Worm (Caenorhabditis elegans) whole organism, L1 larva: ENCODE data around the gene E04D5.4.

Source experiments
- C04F5.9 ChIP-seq: sonication (generic microtip); optimal IDR thresholded peaks from 2 replicates; lab custom pipeline; 2016; ENCODE audit warnings: missing genetic modification characterization, missing compliant biosample characterization
- C16A3.4 ChIP-seq: fragments of 150-350 bp; optimal IDR thresholded peaks from 2 replicates; lab custom pipeline; 2014; ENCODE audit warnings: missing biosample characterization, missing genetic modification characterization
- F16B12.6 ChIP-seq: fragments of 150-350 bp; optimal IDR thresholded peaks from 2 replicates; lab custom pipeline; 2014; ENCODE audit warnings: missing biosample characterization, missing genetic modification characterization
- alr-1 ChIP-seq: fragments of 200-800 bp; sonication (Bioruptor generic); optimal IDR thresholded peaks from 2 replicates; lab custom pipeline; 2018; ENCODE audit warnings: borderline replicate concordance, mild to moderate bottlenecking, missing genetic modification characterization, missing compliant biosample characterization
- ama-1 ChIP-seq: fragments of 150-350 bp; optimal IDR thresholded peaks from 2 replicates; lab custom pipeline; 2014
- ceh-63 ChIP-seq: fragments of 200-800 bp; sonication (Bioruptor generic); optimal IDR thresholded peaks from 2 replicates; lab custom pipeline; 2018; ENCODE audit warnings: mild to moderate bottlenecking, missing genetic modification characterization, missing compliant biosample characterization
- ceh-8 ChIP-seq: fragments of 200-800 bp; sonication (Bioruptor generic); optimal IDR thresholded peaks from 2 replicates; lab custom pipeline; 2018; ENCODE audit warnings: mild to moderate bottlenecking, missing genetic modification characterization, moderate library complexity, missing compliant biosample characterization
- ceh-82 ChIP-seq, 3 experiments: fragments of 150-350 bp in 1 of 3; sonication (generic microtip) in 2 of 3; optimal IDR thresholded peaks; 2 replicates each; lab custom pipeline; 2014 to 2017; ENCODE audit warnings: missing biosample characterization in 3 of 3, missing genetic modification characterization in 3 of 3
- dpl-1 ChIP-seq, 3 experiments: fragments of 150-350 bp in 2 of 3; sonication (generic microtip) in 1 of 3; optimal IDR thresholded peaks; 2 replicates each; lab custom pipeline; 2014 to 2017; ENCODE audit warnings: missing biosample characterization in 3 of 3, missing genetic modification characterization in 3 of 3, missing genetic modification reagents in 3 of 3
- dsc-1 ChIP-seq: sonication (generic microtip); optimal IDR thresholded peaks from 2 replicates; lab custom pipeline; 2016; ENCODE audit warnings: mild to moderate bottlenecking, missing genetic modification characterization, missing compliant biosample characterization
- efl-1 ChIP-seq, 4 experiments: fragments of 150-350 bp; optimal IDR thresholded peaks in 3 of 4; peaks in 1 of 4; 1 replicate in 1 of 4; 2 replicates in 3 of 4; lab custom pipeline; 2014; ENCODE audit warnings: missing biosample characterization in 2 of 4, missing genetic modification characterization in 2 of 4, missing genetic modification reagents in 2 of 4
- efl-3 ChIP-seq: fragments of 200-800 bp; sonication (Bioruptor generic); optimal IDR thresholded peaks from 2 replicates; lab custom pipeline; 2018; ENCODE audit warnings: mild to moderate bottlenecking, missing genetic modification characterization, missing compliant biosample characterization
- egl-13 ChIP-seq: sonication (generic microtip); optimal IDR thresholded peaks from 2 replicates; lab custom pipeline; 2016; ENCODE audit warnings: missing genotype, missing genetic modification reagents, missing genetic modification characterization, missing compliant biosample characterization
- egl-27 ChIP-seq, 2 experiments: fragments of 150-350 bp in 1 of 2; sonication (generic microtip); optimal IDR thresholded peaks; 3 replicates each; lab custom pipeline; 2017 to 2018; ENCODE audit warnings: missing biosample characterization in 2 of 2, missing genetic modification characterization in 2 of 2, missing genetic modification reagents in 2 of 2
- elt-2 ChIP-seq: sonication (generic microtip); optimal IDR thresholded peaks from 2 replicates; lab custom pipeline; 2016; ENCODE audit warnings: missing genetic modification characterization, mild to moderate bottlenecking, inconsistent platforms, missing compliant biosample characterization, missing genetic modification reagents
- elt-3 ChIP-seq, 6 experiments: fragments of 150-350 bp in 1 of 6; sonication (generic microtip); optimal IDR thresholded peaks; 2 replicates each; lab custom pipeline; 2017 to 2018; ENCODE audit warnings: missing biosample characterization in 6 of 6, missing genetic modification characterization in 6 of 6, inconsistent platforms in 1 of 6
- grh-1 ChIP-seq: fragments of 200-800 bp; sonication (Bioruptor generic); IDR thresholded peaks from 2 replicates; pipeline ENCODE4 v1.3.6; 2022; ENCODE audit warnings: missing genetic modification reagents, missing genetic modification characterization, missing compliant biosample characterization
- irx-1 ChIP-seq: sonication (generic microtip); optimal IDR thresholded peaks from 2 replicates; lab custom pipeline; 2016; ENCODE audit warnings: missing genetic modification characterization, missing compliant biosample characterization
- lin-14 ChIP-seq: fragments of 200-800 bp; sonication (Bioruptor generic); optimal IDR thresholded peaks from 2 replicates; lab custom pipeline; 2018; ENCODE audit warnings: mild to moderate bottlenecking, missing genetic modification characterization, moderate library complexity, missing compliant biosample characterization
- lin-15B ChIP-seq: fragments of 150-350 bp; sonication (generic microtip); optimal IDR thresholded peaks from 3 replicates; lab custom pipeline; 2014; ENCODE audit warnings: missing biosample characterization, missing genetic modification characterization
- lin-35 ChIP-seq, 2 experiments: fragments of 150-350 bp; optimal IDR thresholded peaks; 2 replicates each; lab custom pipeline; 2014; ENCODE audit warnings: missing biosample characterization in 2 of 2, missing genetic modification characterization in 2 of 2, missing genetic modification reagents in 2 of 2
- lin-39 ChIP-seq: fragments of 150-350 bp; optimal IDR thresholded peaks from 2 replicates; lab custom pipeline; 2014; ENCODE audit warnings: missing biosample characterization, missing genetic modification reagents, missing genetic modification characterization
- lsy-2 ChIP-seq, 2 experiments: fragments of 150-350 bp; optimal IDR thresholded peaks; 2 replicates each; lab custom pipeline; 2014; ENCODE audit warnings: missing biosample characterization in 2 of 2, missing genetic modification characterization in 2 of 2
- mab-9 ChIP-seq: fragments of 200-800 bp; sonication (Bioruptor generic); IDR thresholded peaks from 2 replicates; pipeline ENCODE4 v1.3.6; 2022; ENCODE audit warnings: missing genetic modification reagents, missing genetic modification characterization, missing compliant biosample characterization
- mep-1 ChIP-seq: fragments of 150-350 bp; optimal IDR thresholded peaks from 2 replicates; lab custom pipeline; 2014; ENCODE audit warnings: missing biosample characterization, missing genetic modification characterization
- nhr-11 ChIP-seq: fragments of 150-350 bp; optimal IDR thresholded peaks from 2 replicates; lab custom pipeline; 2014; ENCODE audit warnings: missing biosample characterization, missing genetic modification characterization
- nhr-12 ChIP-seq: sonication (generic microtip); optimal IDR thresholded peaks from 2 replicates; lab custom pipeline; 2017; ENCODE audit warnings: missing biosample characterization, missing genetic modification characterization
- nhr-20 ChIP-seq: sonication (generic microtip); optimal IDR thresholded peaks from 2 replicates; lab custom pipeline; 2016; ENCODE audit warnings: mild to moderate bottlenecking, missing genetic modification characterization, missing compliant biosample characterization
- nhr-28 ChIP-seq: fragments of 150-350 bp; optimal IDR thresholded peaks from 2 replicates; lab custom pipeline; 2014; ENCODE audit warnings: missing biosample characterization, missing genetic modification characterization
- nhr-84 ChIP-seq: sonication (generic microtip); optimal IDR thresholded peaks from 2 replicates; lab custom pipeline; 2017; ENCODE audit warnings: missing biosample characterization, missing genetic modification characterization
- pag-3 ChIP-seq: sonication (generic microtip); optimal IDR thresholded peaks from 2 replicates; lab custom pipeline; 2017; ENCODE audit warnings: missing genetic modification characterization, mild to moderate bottlenecking, missing compliant biosample characterization, antibody characterized with exemption, borderline replicate concordance; ENCODE audit not compliant: insufficient read depth
- rnt-1 ChIP-seq: sonication (generic microtip); optimal IDR thresholded peaks from 2 replicates; lab custom pipeline; 2016; ENCODE audit warnings: mild to moderate bottlenecking, missing genetic modification characterization, moderate library complexity, missing compliant biosample characterization
- skn-1 ChIP-seq: fragments of 150-350 bp; optimal IDR thresholded peaks from 2 replicates; lab custom pipeline; 2014; ENCODE audit warnings: missing biosample characterization, missing genetic modification characterization
- snpc-4 ChIP-seq: fragments of 150-350 bp; optimal IDR thresholded peaks from 2 replicates; lab custom pipeline; 2014; ENCODE audit warnings: missing biosample characterization, missing genetic modification characterization
- sox-4 ChIP-seq: sonication (generic microtip); optimal IDR thresholded peaks from 2 replicates; lab custom pipeline; 2016; ENCODE audit warnings: missing genetic modification characterization, missing compliant biosample characterization
- sptf-1 ChIP-seq: fragments of 150-350 bp; optimal IDR thresholded peaks from 2 replicates; lab custom pipeline; 2014; ENCODE audit warnings: missing biosample characterization, missing genetic modification characterization
- swsn-7 ChIP-seq: sonication (generic microtip); optimal IDR thresholded peaks from 2 replicates; lab custom pipeline; 2016; ENCODE audit warnings: missing genetic modification characterization, missing compliant biosample characterization
- tlp-1 ChIP-seq: fragments of 150-350 bp; optimal IDR thresholded peaks from 2 replicates; lab custom pipeline; 2014; ENCODE audit warnings: missing biosample characterization, missing genetic modification characterization
- unc-62 ChIP-seq: fragments of 150-350 bp; optimal IDR thresholded peaks from 2 replicates; lab custom pipeline; 2014; ENCODE audit warnings: missing biosample characterization, missing genetic modification reagents, missing genetic modification characterization
- unc-98 ChIP-seq: fragments of 200-800 bp; sonication (Bioruptor generic); IDR thresholded peaks from 2 replicates; pipeline ENCODE4 v1.3.6; 2022; ENCODE audit warnings: missing genetic modification characterization, missing compliant biosample characterization
- vab-15 ChIP-seq: sonication (generic microtip); optimal IDR thresholded peaks from 2 replicates; lab custom pipeline; 2017; ENCODE audit warnings: missing genotype, mild to moderate bottlenecking, missing genetic modification characterization, missing compliant biosample characterization
- xbp-1 ChIP-seq: sonication (generic microtip); optimal IDR thresholded peaks from 2 replicates; lab custom pipeline; 2016; ENCODE audit warnings: missing genetic modification characterization, missing compliant biosample characterization
- zag-1 ChIP-seq: fragments of 150-350 bp; optimal IDR thresholded peaks from 2 replicates; lab custom pipeline; 2014; ENCODE audit warnings: missing biosample characterization, missing genetic modification characterization
- zip-4 ChIP-seq: fragments of 200-800 bp; sonication (Bioruptor generic); optimal IDR thresholded peaks from 2 replicates; lab custom pipeline; 2018; ENCODE audit warnings: mild to moderate bottlenecking, missing genetic modification characterization, moderate library complexity, missing compliant biosample characterization
- ztf-11 ChIP-seq, 2 experiments: sonication (generic microtip); optimal IDR thresholded peaks; 2 replicates each; lab custom pipeline; 2016 to 2017; ENCODE audit warnings: missing genetic modification characterization in 2 of 2, missing biosample characterization in 1 of 2, missing compliant biosample characterization in 1 of 2
- ztf-4 ChIP-seq: fragments of 150-350 bp; optimal IDR thresholded peaks from 2 replicates; lab custom pipeline; 2014; ENCODE audit warnings: missing biosample characterization, missing genetic modification characterization

E04D5.4 gene

ce11 chrII:10416332-10416863 lies 23.7 kb upstream of the E04D5.4 start, which contains the start of gene eif-2A (continued):
- TF ChIP-seq ztf-11 (tag; optimal IDR thresholded peaks at IDR 0.05; lab: Kevin White, UChicago) (no peak), sox-4 (tag; lab: Kevin White, UChicago) (no peak), egl-27 (tag; optimal IDR thresholded peaks at IDR 0.05; lab: Kevin White, UChicago) (no peak), ama-1 (lab: Kevin White, UChicago) (no peak), dpl-1 (GFP tag; optimal IDR thresholded peaks at IDR 0.05; lab: Kevin White, UChicago) (peak; percentile 23 to 61 (median 38)), vab-15 (tag; lab: Kevin White, UChicago) (no peak), tlp-1 (tag; lab: Kevin White, UChicago) (no peak), xbp-1 (tag; lab: Kevin White, UChicago) (no peak), nhr-11 (no peak), lin-35 (GFP tag; optimal IDR thresholded peaks at IDR 0.05; lab: Kevin White, UChicago) (peak; percentile 25 to 41), nhr-84 (no peak), grh-1 (no peak), ceh-8 (GFP tag; lab: Kevin White, UChicago) (no peak), skn-1 (tag; lab: Kevin White, UChicago) (no peak), ztf-4 (tag; lab: Kevin White, UChicago) (no peak), C04F5.9 (tag; lab: Kevin White, UChicago) (no peak), C16A3.4 (tag; lab: Kevin White, UChicago) (peak; percentile 5), efl-1 (optimal IDR thresholded peaks at IDR 0.05; lab: Kevin White, UChicago) (peak in 1 of 2 experiments; percentile 44), efl-1 (GFP tag; optimal IDR thresholded peaks at IDR 0.05 in 1 of 2; lab: Kevin White, UChicago) (peak in 1 of 2 experiments; percentile 50), F16B12.6 (peak; percentile 75), zip-4 (GFP tag; lab: Kevin White, UChicago) (no peak), nhr-20 (tag; lab: Kevin White, UChicago) (no peak), unc-62 (no peak), lin-15B (tag; lab: Kevin White, UChicago) (no peak), lin-14 (GFP tag; lab: Kevin White, UChicago) (no peak), elt-2 (no peak), mab-9 (GFP tag; lab: Robert Waterston, UW) (no peak), egl-13 (tag; lab: Kevin White, UChicago) (no peak), mep-1 (tag; lab: Kevin White, UChicago) (peak; percentile 50), pag-3 (tag; lab: Kevin White, UChicago) (no peak), ceh-82 (tag; optimal IDR thresholded peaks at IDR 0.05; lab: Kevin White, UChicago) (no peak), lsy-2 (tag; optimal IDR thresholded peaks at IDR 0.05; lab: Kevin White, UChicago) (peak; percentile 79 to 97), nhr-28 (tag; lab: Kevin White, UChicago) (no peak), zag-1 (tag; lab: Kevin White, UChicago) (no peak)
- TF ChIP-seq, all 84 proteins: peak for 11

ce11 chrII:10421941-10422340 lies 18.1 kb upstream of the E04D5.4 start, which contains the start of gene frpr-21:
TSS of gene frpr-21 (minus strand) at chrII:10422041.
- TF ChIP-seq lin-15B (tag; lab: Kevin White, UChicago), result no peak
- no peak for TF ChIP-seq lin-14 (GFP tag; lab: Kevin White, UChicago)
- no peak for TF ChIP-seq rnt-1 (tag; lab: Kevin White, UChicago)
- no peak for TF ChIP-seq egl-13 (tag; lab: Kevin White, UChicago)
- TF ChIP-seq nhr-28 (tag; lab: Kevin White, UChicago), result no peak
- TF ChIP-seq nhr-12, result no peak
- no peak for TF ChIP-seq swsn-7 (tag; lab: Kevin White, UChicago)
- no peak for TF ChIP-seq alr-1 (tag; lab: Kevin White, UChicago)
- TF ChIP-seq unc-98, result no peak
- TF ChIP-seq efl-3 (GFP tag; lab: Kevin White, UChicago), result no peak
- TF ChIP-seq lin-39 (tag; lab: Kevin White, UChicago), result no peak
- no peak for TF ChIP-seq egl-27 (tag; optimal IDR thresholded peaks at IDR 0.05; lab: Kevin White, UChicago)
- TF ChIP-seq irx-1 (tag; lab: Kevin White, UChicago), result no peak
- no peak for TF ChIP-seq ceh-63
- no peak for TF ChIP-seq elt-3 (tag; optimal IDR thresholded peaks at IDR 0.05; lab: Kevin White, UChicago)
- TF ChIP-seq efl-1 (optimal IDR thresholded peaks at IDR 0.05; lab: Kevin White, UChicago), result no peak
- TF ChIP-seq efl-1 (GFP tag; optimal IDR thresholded peaks at IDR 0.05 in 1 of 2; lab: Kevin White, UChicago), result no peak
- TF ChIP-seq unc-62, result no peak
- no peak for TF ChIP-seq dsc-1 (tag; lab: Kevin White, UChicago)
- no peak for TF ChIP-seq sptf-1 (tag; lab: Kevin White, UChicago)
- no peak for TF ChIP-seq snpc-4 (tag; lab: Kevin White, UChicago)
- TF ChIP-seq, all 84 proteins: peak for 0
